Worm (Caenorhabditis elegans): Measurements from ENCODE around the gene C49G7.7.

ce11 chrV:4056203-4056602 lies 21.9 kb downstream of the C49G7.7 start:
- TF ChIP-seq ZK546.5 (tag; optimal IDR thresholded peaks at IDR 0.05) (no peak), skn-1 (tag; optimal IDR thresholded peaks at IDR 0.05) (no peak), fos-1 (tag; optimal IDR thresholded peaks at IDR 0.05) (no peak), snpc-4 (tag; optimal IDR thresholded peaks at IDR 0.05) (no peak), lin-39 (tag; optimal IDR thresholded peaks at IDR 0.05) (no peak), R02D3.7 (tag; optimal IDR thresholded peaks at IDR 0.05) (no peak)

All from whole organism, L2 larva.